Fruit fly (Drosophila melanogaster) S2 (cell line): Measurements from ENCODE around the gene CG14020.

Experiments used
- CG8478 ChIP-seq: fragments of >200 bp; optimal IDR thresholded peaks from 2 replicates; lab custom pipeline; 2018
- CTCF ChIP-seq, 2 experiments: fragments of >200 bp; optimal IDR thresholded peaks; 2 replicates each; lab custom pipeline; 2018

DNA sequence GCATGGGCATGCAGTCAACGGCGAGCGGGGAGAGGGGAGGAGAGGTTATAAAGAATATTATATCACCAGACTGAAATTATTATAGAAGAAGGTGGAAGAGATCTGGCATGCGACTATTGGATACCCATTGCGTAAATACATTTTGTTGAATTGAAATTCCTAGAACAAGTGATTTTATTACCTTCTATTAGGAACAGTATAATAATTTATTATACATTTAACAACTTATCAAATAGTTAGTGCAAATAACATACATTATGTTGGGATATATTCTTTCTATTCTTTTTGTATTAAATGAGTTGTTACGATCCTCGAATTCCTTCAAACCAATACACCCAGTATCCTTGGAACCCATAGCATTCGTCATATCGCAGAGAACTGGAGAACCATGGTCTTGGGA, 39.3 kb upstream of the CG14020 start:
- TF ChIP-seq CG8478 (lab: Kevin White, UChicago): no peak
- no peak for TF ChIP-seq CTCF (optimal IDR thresholded peaks at IDR 0.05; lab: Kevin White, UChicago)
